Fruit fly (Drosophila melanogaster): ENCODE data around the gene aay.

Gene aay

dm6 chr3L:9402157-9402890 is 20.7 kb upstream of the aay start, which contains the start of gene eIF4E1 (continued):
- peak; percentile 74 for TF ChIP-seq unc-4 (GFP tag; IDR thresholded peaks at IDR 0.05; ENCODE audit: partially characterized antibody)
- peak; percentile 87 for TF ChIP-seq CG3281 (GFP tag; optimal IDR thresholded peaks at IDR 0.05)
- peak; percentile 40 for TF ChIP-seq ftz-f1 (GFP tag; optimal IDR thresholded peaks at IDR 0.05)
- TF ChIP-seq sens (GFP tag), result peak; percentile 78
- no peak for TF ChIP-seq CG8924 (tag; optimal IDR thresholded peaks at IDR 0.05)
- peak; percentile 52; the same call in 1 of the 2 replicates for TF ChIP-seq CG4360 (GFP tag; IDR thresholded peaks at IDR 0.05)
- TF ChIP-seq phol (tag; optimal IDR thresholded peaks at IDR 0.05), result peak; percentile 62
- peak; percentile 28; the same call in 1 of the 3 replicates for TF ChIP-seq CG17361 (GFP tag; IDR thresholded peaks at IDR 0.05)
- TF ChIP-seq nmo (GFP tag; optimal IDR thresholded peaks at IDR 0.05), result peak; percentile 53
- TF ChIP-seq CG10462 (GFP tag; optimal IDR thresholded peaks at IDR 0.05), result peak; percentile 75
- TF ChIP-seq klu (GFP tag; IDR thresholded peaks at IDR 0.05), result 0 out of 2 replicates have a peak, but pooled peaks have one; percentile 14
- peak; percentile 50 for TF ChIP-seq row (GFP tag; IDR thresholded peaks at IDR 0.05)
- TF ChIP-seq otp (GFP tag; IDR thresholded peaks at IDR 0.05), result no peak; the same call in 2 of the 3 replicates
- TF ChIP-seq nerfin-2 (GFP tag; IDR thresholded peaks at IDR 0.05; ENCODE audit: partially characterized antibody), result 0 out of 2 replicates have a peak, but pooled peaks have one; percentile 42
- TF ChIP-seq CG11560 (tag; IDR thresholded peaks at IDR 0.05), result no peak
- TF ChIP-seq CG10147 (GFP tag; optimal IDR thresholded peaks at IDR 0.05), result peak; percentile 14
- peak; percentile 30 for TF ChIP-seq zen (tag; optimal IDR thresholded peaks at IDR 0.05)
- peak; percentile 54 for TF ChIP-seq Dp (GFP tag; optimal IDR thresholded peaks at IDR 0.05)
- TF ChIP-seq MBD-R2 (GFP tag; IDR thresholded peaks at IDR 0.05), result peak; percentile 78
- no peak for TF ChIP-seq CG16815 (GFP tag; optimal IDR thresholded peaks at IDR 0.05)
- TF ChIP-seq HLH54F (GFP tag; optimal IDR thresholded peaks at IDR 0.05), result peak; percentile 29
- peak; percentile 86 for TF ChIP-seq knrl (GFP tag; IDR thresholded peaks at IDR 0.05; ENCODE audit: partially characterized antibody)
- TF ChIP-seq Myb (GFP tag; optimal IDR thresholded peaks at IDR 0.05), result peak; percentile 100
- TF ChIP-seq Hmr (GFP tag; optimal IDR thresholded peaks at IDR 0.05), result peak; percentile 47
- peak; percentile 2 for TF ChIP-seq lilli (GFP tag; optimal IDR thresholded peaks at IDR 0.05)
- TF ChIP-seq Deaf1 (tag; optimal IDR thresholded peaks at IDR 0.05), result no peak
- TF ChIP-seq CG15696 (tag; optimal IDR thresholded peaks at IDR 0.05), result peak; percentile 8
- TF ChIP-seq gfzf (GFP tag; optimal IDR thresholded peaks at IDR 0.05), result peak; percentile 75
- TF ChIP-seq bbx (GFP tag; IDR thresholded peaks at IDR 0.05; ENCODE audit: partially characterized antibody), result peak; percentile 85
- TF ChIP-seq CG34224 (GFP tag; IDR thresholded peaks at IDR 0.05; ENCODE audit: partially characterized antibody), result peak; percentile 58
- TF ChIP-seq Opbp (GFP tag; IDR thresholded peaks at IDR 0.05; ENCODE audit: partially characterized antibody), result peak; percentile 81
- peak; percentile 29 for TF ChIP-seq CG17912 (GFP tag; optimal IDR thresholded peaks at IDR 0.05)
- no peak for TF ChIP-seq CG18619 (GFP tag; optimal IDR thresholded peaks at IDR 0.05)
- TF ChIP-seq tin (GFP tag; optimal IDR thresholded peaks at IDR 0.05), result no peak
- peak; percentile 74 for TF ChIP-seq Med (GFP tag)
- TF ChIP-seq Dfd (GFP tag; optimal IDR thresholded peaks at IDR 0.05), result no peak
- TF ChIP-seq wek (GFP tag; optimal IDR thresholded peaks at IDR 0.05), result no peak
- TF ChIP-seq Dek (tag; optimal IDR thresholded peaks at IDR 0.05), result peak; percentile 1
- TF ChIP-seq schlank (tag; optimal IDR thresholded peaks at IDR 0.05), result no peak
- TF ChIP-seq HLH4C (GFP tag; IDR thresholded peaks at IDR 0.05; ENCODE audit: partially characterized antibody), result peak; percentile 57; the same call in 2 of the 3 replicates
- TF ChIP-seq CG30403 (GFP tag; optimal IDR thresholded peaks at IDR 0.05), result peak; percentile 7
- TF ChIP-seq Bgb (GFP tag; IDR thresholded peaks at IDR 0.05; ENCODE audit: partially characterized antibody), result peak; percentile 86
- TF ChIP-seq Elba2 (GFP tag; optimal IDR thresholded peaks at IDR 0.05), result peak; percentile 75
- no peak for TF ChIP-seq wor (GFP tag; IDR thresholded peaks at IDR 0.05)
- peak; percentile 4; the same call in 1 of the 2 replicates for TF ChIP-seq vvl (GFP tag; IDR thresholded peaks at IDR 0.05)
- TF ChIP-seq zen2 (GFP tag; IDR thresholded peaks at IDR 0.05; ENCODE audit: partially characterized antibody), result peak; percentile 57; the same call in 2 of the 3 replicates
- peak; percentile 67 for TF ChIP-seq CG7963 (GFP tag; IDR thresholded peaks at IDR 0.05; ENCODE audit: partially characterized antibody)
- TF ChIP-seq CG9797 (GFP tag; optimal IDR thresholded peaks at IDR 0.05), result peak; percentile 91

Measured in whole organism, embryonic.